Fruit fly (Drosophila melanogaster) whole organism, embryonic: Measurements from ENCODE around the gene CG1324.
A peak's percentile ranks its signal among the peaks of the same experiment; 100 is the strongest.

Experiments
- Antp ChIP-seq: fragments of 200-800 bp; sonication (Bioruptor generic); optimal IDR thresholded peaks from 3 replicates; lab custom pipeline; 2016; ENCODE audit warnings: missing biosample characterization, missing genetic modification characterization
- Awh ChIP-seq: fragments of 200-800 bp; sonication (Bioruptor generic); IDR thresholded peaks from 2 replicates; pipeline ENCODE4, ENCODE4 v1.3.6; 2022; ENCODE audit warnings: missing biosample characterization, missing genetic modification characterization
- CG10267 ChIP-seq: fragments of 200-800 bp; sonication (Bioruptor generic); optimal IDR thresholded peaks from 2 replicates; lab custom pipeline; 2018; ENCODE audit warnings: missing biosample characterization, mild to moderate bottlenecking, missing genetic modification characterization, moderate library complexity
- CG11456 ChIP-seq: fragments of 200-800 bp; sonication (Bioruptor generic); IDR thresholded peaks from 3 replicates; pipeline ENCODE4 v1.3.6; 2022; ENCODE audit warnings: missing biosample characterization, missing genetic modification characterization
- CG11560 ChIP-seq: fragments of 200-800 bp; sonication (Bioruptor generic); IDR thresholded peaks from 3 replicates; pipeline ENCODE4 v1.3.6; 2022; ENCODE audit warnings: missing biosample characterization, missing genetic modification characterization
- CG11696 ChIP-seq: fragments of 200-800 bp; sonication (Bioruptor generic); IDR thresholded peaks from 2 replicates; pipeline ENCODE4 v1.3.6; 2022; ENCODE audit warnings: missing biosample characterization, missing genetic modification characterization
- CG12104 ChIP-seq: fragments of 200-800 bp; sonication (Bioruptor generic); optimal IDR thresholded peaks from 3 replicates; lab custom pipeline; 2016; ENCODE audit warnings: missing biosample characterization, missing genetic modification characterization
- CG12299 ChIP-seq: fragments of 200-800 bp; sonication (Bioruptor generic); optimal IDR thresholded peaks from 2 replicates; lab custom pipeline; 2018; ENCODE audit warnings: missing biosample characterization, mild to moderate bottlenecking, missing genetic modification characterization
- CG12942 ChIP-seq: fragments of 200-800 bp; sonication (Bioruptor generic); optimal IDR thresholded peaks from 3 replicates; lab custom pipeline; 2016; ENCODE audit warnings: missing biosample characterization, missing genetic modification characterization
- CG13123 ChIP-seq: fragments of 200-800 bp; sonication (Bioruptor generic); optimal IDR thresholded peaks from 2 replicates; lab custom pipeline; 2016; ENCODE audit warnings: missing biosample characterization, missing genetic modification characterization
- CG13424 ChIP-seq: fragments of 200-800 bp; sonication (Bioruptor generic); optimal IDR thresholded peaks from 2 replicates; lab custom pipeline; 2019; ENCODE audit warnings: missing biosample characterization, mild to moderate bottlenecking, missing genetic modification characterization, moderate library complexity
- CG2116 ChIP-seq: fragments of 200-800 bp; sonication (Bioruptor generic); optimal IDR thresholded peaks from 3 replicates; lab custom pipeline; 2018; ENCODE audit warnings: missing biosample characterization, mild to moderate bottlenecking, missing genetic modification characterization
- CG4707 ChIP-seq: fragments of 200-800 bp; sonication (Bioruptor generic); optimal IDR thresholded peaks from 2 replicates; lab custom pipeline; 2018; ENCODE audit warnings: missing biosample characterization, mild to moderate bottlenecking, missing genetic modification characterization, moderate library complexity
- CG5245 ChIP-seq: fragments of 200-800 bp; sonication (Bioruptor generic); optimal IDR thresholded peaks from 3 replicates; lab custom pipeline; 2016; ENCODE audit warnings: missing biosample characterization, missing genetic modification characterization
- CG7372 ChIP-seq: fragments of 200-800 bp; sonication (Bioruptor generic); IDR thresholded peaks from 2 replicates; pipeline ENCODE4 v1.3.6; 2022; ENCODE audit warnings: missing biosample characterization, missing genetic modification characterization
- CG8924 ChIP-seq: fragments of 200-800 bp; optimal IDR thresholded peaks from 3 replicates; lab custom pipeline; 2019; ENCODE audit warnings: missing biosample characterization, mild to moderate bottlenecking, missing genetic modification characterization, moderate library complexity
- CG8944 ChIP-seq: fragments of 200-800 bp; sonication (Bioruptor generic); optimal IDR thresholded peaks from 3 replicates; lab custom pipeline; 2016; ENCODE audit warnings: missing biosample characterization, missing genetic modification characterization
- CG9215 ChIP-seq: fragments of 200-800 bp; sonication (Bioruptor generic); IDR thresholded peaks from 2 replicates; pipeline ENCODE4 v1.3.6; 2022; ENCODE audit warnings: missing biosample characterization, missing genetic modification characterization
- D ChIP-seq, 2 experiments: fragments of 200-800 bp in 1 of 2; fragments of >200 bp in 1 of 2; sonication (Bioruptor generic) in 1 of 2; optimal IDR thresholded peaks; 2 replicates in 1 of 2; 3 replicates in 1 of 2; lab custom pipeline; 2017; ENCODE audit warnings: mild to moderate bottlenecking in 1 of 2, missing biosample characterization in 1 of 2, missing genetic modification characterization in 1 of 2, missing genetic modification reagents in 1 of 2
- Dad ChIP-seq: fragments of 200-800 bp; sonication (Bioruptor generic); optimal IDR thresholded peaks from 3 replicates; lab custom pipeline; 2016; ENCODE audit warnings: missing biosample characterization, missing genetic modification characterization
- Dip3 ChIP-seq: fragments of 200-800 bp; sonication (Bioruptor generic); optimal IDR thresholded peaks from 3 replicates; lab custom pipeline; 2016; ENCODE audit warnings: missing biosample characterization, missing genetic modification characterization
- Doc3 ChIP-seq: fragments of 200-800 bp; sonication (Bioruptor generic); IDR thresholded peaks from 3 replicates; pipeline ENCODE4 v1.3.6; 2022; ENCODE audit warnings: missing biosample characterization, missing genetic modification characterization; ENCODE audit not compliant: partially characterized antibody
- Mad ChIP-seq: fragments of 200-800 bp; sonication (Bioruptor generic); optimal IDR thresholded peaks from 2 replicates; lab custom pipeline; 2016; ENCODE audit warnings: missing biosample characterization, missing genetic modification characterization
- Max ChIP-seq: fragments of 200-800 bp; sonication (Bioruptor generic); optimal IDR thresholded peaks from 2 replicates; lab custom pipeline; 2016; ENCODE audit warnings: missing biosample characterization, mild to moderate bottlenecking, missing genetic modification characterization
- Mes4 ChIP-seq: fragments of 200-800 bp; sonication (Bioruptor generic); optimal IDR thresholded peaks from 2 replicates; lab custom pipeline; 2016; ENCODE audit warnings: missing biosample characterization, missing genetic modification characterization
- NFAT ChIP-seq: fragments of 200-800 bp; sonication (Bioruptor generic); IDR thresholded peaks from 2 replicates; pipeline ENCODE4 v1.3.6; 2022; ENCODE audit warnings: missing biosample characterization, missing genetic modification characterization
- Nf-YA ChIP-seq: fragments of 200-800 bp; sonication (Bioruptor generic); IDR thresholded peaks from 2 replicates; pipeline ENCODE4 v1.3.6; 2022; ENCODE audit warnings: missing biosample characterization, missing genetic modification characterization
- PHDP ChIP-seq: fragments of 200-800 bp; sonication (Bioruptor generic); optimal IDR thresholded peaks from 3 replicates; lab custom pipeline; 2018; ENCODE audit warnings: missing biosample characterization, mild to moderate bottlenecking, missing genetic modification characterization, moderate library complexity
- Rfx ChIP-seq: fragments of 200-800 bp; sonication (Bioruptor generic); IDR thresholded peaks from 2 replicates; pipeline ENCODE4 v1.3.6; 2022; ENCODE audit warnings: missing biosample characterization, missing genetic modification characterization
- Rx ChIP-seq: fragments of 200-800 bp; sonication (Bioruptor generic); IDR thresholded peaks from 2 replicates; pipeline ENCODE4 v1.3.6; 2022; ENCODE audit warnings: missing biosample characterization, missing genetic modification characterization
- Six4 ChIP-seq: fragments of 200-800 bp; sonication (Bioruptor generic); optimal IDR thresholded peaks from 2 replicates; lab custom pipeline; 2016; ENCODE audit warnings: missing biosample characterization, missing genetic modification characterization
- Usf ChIP-seq: fragments of 200-800 bp; sonication (Bioruptor generic); optimal IDR thresholded peaks from 2 replicates; lab custom pipeline; 2017; ENCODE audit warnings: missing genotype, missing biosample characterization, missing genetic modification characterization
- bab2 ChIP-seq: fragments of 200-800 bp; sonication (Bioruptor generic); optimal IDR thresholded peaks from 2 replicates; lab custom pipeline; 2016; ENCODE audit warnings: missing biosample characterization, missing genetic modification characterization
- bigmax ChIP-seq: fragments of 200-800 bp; sonication (Bioruptor generic); optimal IDR thresholded peaks from 2 replicates; lab custom pipeline; 2018; ENCODE audit warnings: missing biosample characterization, mild to moderate bottlenecking, missing genetic modification characterization
- bsh ChIP-seq, 2 experiments: fragments of 200-800 bp; sonication (Bioruptor generic); optimal IDR thresholded peaks; 2 replicates each; lab custom pipeline; 2017 to 2018; ENCODE audit warnings: mild to moderate bottlenecking in 2 of 2, missing biosample characterization in 2 of 2, missing genetic modification characterization in 2 of 2, moderate library complexity in 1 of 2
- caup ChIP-seq: fragments of 200-800 bp; sonication (Bioruptor generic); optimal IDR thresholded peaks from 3 replicates; lab custom pipeline; 2017; ENCODE audit warnings: missing biosample characterization, mild to moderate bottlenecking, missing genetic modification characterization, moderate library complexity; ENCODE audit not compliant: severe bottlenecking
- ci ChIP-seq: fragments of 200-800 bp; sonication (Bioruptor generic); IDR thresholded peaks from 3 replicates; pipeline ENCODE4 v1.3.6; 2022; ENCODE audit warnings: missing biosample characterization, missing genetic modification characterization
- corto ChIP-seq: fragments of 200-800 bp; sonication (Bioruptor generic); optimal IDR thresholded peaks from 2 replicates; lab custom pipeline; 2016; ENCODE audit warnings: missing biosample characterization, mild to moderate bottlenecking, missing genetic modification characterization, moderate library complexity
- cwo ChIP-seq: fragments of 200-800 bp; sonication (Bioruptor generic); optimal IDR thresholded peaks from 3 replicates; lab custom pipeline; 2017; ENCODE audit warnings: missing biosample characterization, missing genetic modification characterization, mild to moderate bottlenecking, moderate library complexity, missing genetic modification reagents
- esg ChIP-seq: fragments of 200-800 bp; sonication (Bioruptor generic); conservative IDR thresholded peaks from 2 replicates; pipeline ENCODE4 v1.3.6; 2022; ENCODE audit warnings: missing biosample characterization, missing genetic modification characterization
- fd102C ChIP-seq: fragments of 200-800 bp; sonication (Bioruptor generic); optimal IDR thresholded peaks from 2 replicates; lab custom pipeline; 2018; ENCODE audit warnings: missing biosample characterization, mild to moderate bottlenecking, missing genetic modification characterization, moderate library complexity
- gt ChIP-seq: fragments of 200-800 bp; sonication (Bioruptor generic); IDR thresholded peaks from 2 replicates; pipeline ENCODE4 v1.3.6; 2022; ENCODE audit warnings: missing biosample characterization, missing genetic modification characterization
- ind ChIP-seq: fragments of 200-800 bp; sonication (Bioruptor generic); optimal IDR thresholded peaks from 3 replicates; lab custom pipeline; 2016; ENCODE audit warnings: missing biosample characterization, missing genetic modification characterization
- maf-S ChIP-seq: fragments of 200-800 bp; sonication (Bioruptor generic); optimal IDR thresholded peaks from 2 replicates; lab custom pipeline; 2016; ENCODE audit warnings: missing biosample characterization, missing genetic modification characterization
- nom ChIP-seq: fragments of 200-800 bp; sonication (Bioruptor generic); optimal IDR thresholded peaks from 2 replicates; lab custom pipeline; 2017; ENCODE audit warnings: missing biosample characterization, missing genetic modification characterization, mild to moderate bottlenecking, moderate library complexity, missing genetic modification reagents
- repo ChIP-seq: fragments of 200-800 bp; sonication (Bioruptor generic); optimal IDR thresholded peaks from 2 replicates; lab custom pipeline; 2016; ENCODE audit warnings: missing biosample characterization, missing genetic modification characterization
- schlank ChIP-seq: fragments of 200-800 bp; sonication (Bioruptor generic); optimal IDR thresholded peaks from 2 replicates; lab custom pipeline; 2018; ENCODE audit warnings: missing biosample characterization, mild to moderate bottlenecking, missing genetic modification characterization
- tll ChIP-seq, 2 experiments: fragments of 200-800 bp in 1 of 2; fragments of >200 bp in 1 of 2; sonication (Bioruptor generic) in 1 of 2; optimal IDR thresholded peaks; 2 replicates each; lab custom pipeline; 2017 to 2019; ENCODE audit warnings: missing biosample characterization in 2 of 2, missing genetic modification characterization in 2 of 2, mild to moderate bottlenecking in 1 of 2, moderate library complexity in 1 of 2
- vvl ChIP-seq: fragments of 200-800 bp; sonication (Bioruptor generic); IDR thresholded peaks from 2 replicates; pipeline ENCODE4 v1.3.6; 2022; ENCODE audit warnings: missing biosample characterization, missing genetic modification characterization
- wor ChIP-seq: fragments of 200-800 bp; sonication (Bioruptor generic); IDR thresholded peaks from 2 replicates; pipeline ENCODE4 v1.3.6; 2022; ENCODE audit warnings: missing biosample characterization, missing genetic modification characterization

The CG1324 gene

DNA sequence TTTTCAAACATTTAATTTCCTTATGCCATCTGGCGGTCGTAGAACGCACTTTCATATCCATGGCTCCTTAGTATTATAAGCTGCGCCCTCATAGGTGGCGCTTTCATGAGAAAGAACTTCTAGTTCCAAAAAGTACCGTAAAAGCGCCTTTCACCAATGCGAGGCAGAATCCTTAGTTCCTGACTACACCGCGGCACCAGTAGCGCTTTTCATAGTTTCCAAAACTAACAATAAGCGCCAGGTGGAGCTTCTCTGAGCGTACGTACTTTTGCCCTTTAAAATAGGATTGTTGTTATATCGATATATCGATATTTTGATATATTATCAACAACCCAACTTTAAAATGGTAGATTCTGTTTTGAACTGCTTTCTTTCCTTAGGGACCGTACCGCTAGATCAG lies 24.7 kb upstream of the CG1324 start (continued):
- no peak for TF ChIP-seq D (optimal IDR thresholded peaks at IDR 0.05; lab: Kevin White, UChicago)
- TF ChIP-seq D (GFP tag; optimal IDR thresholded peaks at IDR 0.05; lab: Kevin White, UChicago), result peak; percentile 56
- no peak for TF ChIP-seq corto (GFP tag; lab: Kevin White, UChicago)
- peak; percentile 74 for TF ChIP-seq Mes4
- 0 out of 2 replicates have a peak, but pooled peaks have one; percentile 51 for TF ChIP-seq Nf-YA (GFP tag; lab: Robert Waterston, UW)
- TF ChIP-seq NFAT, result peak; percentile 91
- TF ChIP-seq Rx (GFP tag; lab: Robert Waterston, UW), result peak; percentile 61
- TF ChIP-seq CG11696, result no peak
- peak; percentile 38 for TF ChIP-seq CG12299 (tag; lab: Kevin White, UChicago)
- TF ChIP-seq ind (GFP tag; lab: Kevin White, UChicago), result peak; percentile 70
- TF ChIP-seq Usf, result peak; percentile 35
- peak; percentile 73 for TF ChIP-seq CG10267 (tag; lab: Kevin White, UChicago)
- TF ChIP-seq cwo (GFP tag; lab: Kevin White, UChicago), result peak; percentile 7
- peak; percentile 43; the same call in 1 of the 2 replicates for TF ChIP-seq wor (GFP tag; lab: Robert Waterston, UW)
- peak; percentile 38; the same call in 1 of the 2 replicates for TF ChIP-seq CG9215 (GFP tag; lab: Robert Waterston, UW)
- TF ChIP-seq Dad (GFP tag; lab: Kevin White, UChicago), result peak; percentile 80
- peak; percentile 90 for TF ChIP-seq Rfx (GFP tag; lab: Robert Waterston, UW)
- TF ChIP-seq gt, result no peak
- TF ChIP-seq bigmax (GFP tag; lab: Kevin White, UChicago), result peak; percentile 21
- peak; percentile 69 for TF ChIP-seq CG2116 (GFP tag; lab: Kevin White, UChicago)
- TF ChIP-seq CG11456 (GFP tag; lab: Robert Waterston, UW), result peak; percentile 96
- no peak; the same call in none of the 2 replicates for TF ChIP-seq CG7372 (GFP tag; lab: Robert Waterston, UW)
- TF ChIP-seq Six4 (GFP tag; lab: Kevin White, UChicago), result peak; percentile 67
- TF ChIP-seq Awh, result peak; percentile 47; the same call in 1 of the 2 replicates
- TF ChIP-seq CG13123 (GFP tag; lab: Kevin White, UChicago), result peak; percentile 64
- TF ChIP-seq CG12104 (GFP tag; lab: Kevin White, UChicago), result peak; percentile 56
- TF ChIP-seq CG8924, result peak; percentile 38
- TF ChIP-seq bsh (GFP tag; optimal IDR thresholded peaks at IDR 0.05; lab: Kevin White, UChicago), result peak in 1 of 2 experiments; percentile 71
- peak; percentile 68 for TF ChIP-seq Mad (GFP tag; lab: Kevin White, UChicago)
- peak; percentile 85 for TF ChIP-seq repo (GFP tag; lab: Kevin White, UChicago)
- TF ChIP-seq PHDP, result no peak
- peak; percentile 27 for TF ChIP-seq fd102C (GFP tag; lab: Kevin White, UChicago)
- TF ChIP-seq Dip3 (GFP tag; lab: Kevin White, UChicago), result peak; percentile 49
- peak; percentile 76 for TF ChIP-seq CG13424 (tag; lab: Kevin White, UChicago)
- peak; percentile 42 for TF ChIP-seq esg (GFP tag; lab: Robert Waterston, UW)
- peak; percentile 47 for TF ChIP-seq CG4707 (GFP tag; lab: Kevin White, UChicago)
- peak; percentile 91 for TF ChIP-seq ci (GFP tag; lab: Robert Waterston, UW)
- peak; percentile 87 for TF ChIP-seq CG8944 (GFP tag; lab: Kevin White, UChicago)
- no peak for TF ChIP-seq nom (GFP tag; lab: Kevin White, UChicago)
- peak; percentile 89 for TF ChIP-seq CG5245 (GFP tag; lab: Kevin White, UChicago)
- peak; percentile 70 for TF ChIP-seq Antp
- TF ChIP-seq Doc3 (GFP tag; lab: Robert Waterston, UW), result peak; percentile 92
- TF ChIP-seq tll (GFP tag; optimal IDR thresholded peaks at IDR 0.05; lab: Kevin White, UChicago), result no peak
- TF ChIP-seq vvl (GFP tag; lab: Robert Waterston, UW), result peak; percentile 85
- TF ChIP-seq CG11560 (tag; lab: Robert Waterston, UW), result peak; percentile 72; the same call in 2 of the 3 replicates
- TF ChIP-seq CG12942 (GFP tag; lab: Kevin White, UChicago), result peak; percentile 77
- TF ChIP-seq Max (GFP tag; lab: Kevin White, UChicago), result peak; percentile 37
- TF ChIP-seq schlank (tag; lab: Kevin White, UChicago), result peak; percentile 0
- peak; percentile 71 for TF ChIP-seq caup (GFP tag; lab: Kevin White, UChicago)
- peak; percentile 78 for TF ChIP-seq maf-S (GFP tag; lab: Kevin White, UChicago)
- peak; percentile 88 for TF ChIP-seq bab2 (GFP tag; lab: Kevin White, UChicago)
